Worm (Caenorhabditis elegans): ENCODE results near the gene cdr-4.
A peak's percentile ranks its signal among the peaks of the same experiment; 100 is the strongest.

cdr-4 gene

ce11 chrV:12365104-12365503 lies 43.3 kb downstream of the cdr-4 start, which contains the start of gene fipr-2:
Gene fipr-2 (plus strand): TSS chrV:12365348.
- TF ChIP-seq pha-4 (tag; optimal IDR thresholded peaks at IDR 0.05) (no peak), unc-120 (tag; optimal IDR thresholded peaks at IDR 0.05; ENCODE audit: poor library complexity, severe bottlenecking) (no peak), elt-3 (tag; optimal IDR thresholded peaks at IDR 0.05) (no peak), sptf-1 (tag; optimal IDR thresholded peaks at IDR 0.05) (no peak), ham-2 (GFP tag; optimal IDR thresholded peaks at IDR 0.05) (no peak), ces-1 (GFP tag; optimal IDR thresholded peaks at IDR 0.05) (no peak), lin-13 (tag; optimal IDR thresholded peaks at IDR 0.05) (no peak), mab-5 (tag; optimal IDR thresholded peaks at IDR 0.05) (no peak), elt-1 (tag; optimal IDR thresholded peaks at IDR 0.05; ENCODE audit: borderline replicate concordance, insufficient read depth) (no peak), cnd-1 (tag; optimal IDR thresholded peaks at IDR 0.05) (no peak), nhr-28 (tag; optimal IDR thresholded peaks at IDR 0.05) (no peak), nhr-76 (tag; optimal IDR thresholded peaks at IDR 0.05) (no peak), blmp-1 (tag; optimal IDR thresholded peaks at IDR 0.05) (no peak), sem-2 (GFP tag; optimal IDR thresholded peaks at IDR 0.05) (no peak), hlh-1 (tag; optimal IDR thresholded peaks at IDR 0.05) (no peak), flh-1 (GFP tag; optimal IDR thresholded peaks at IDR 0.05) (no peak), lsy-2 (tag; optimal IDR thresholded peaks at IDR 0.05) (no peak), nhr-12 (tag; optimal IDR thresholded peaks at IDR 0.05) (no peak), nhr-2 (tag; optimal IDR thresholded peaks at IDR 0.05) (no peak)

ce11 chrV:12361644-12362043 lies 46.8 kb downstream of the cdr-4 start, which contains the start of gene fipr-1:
Gene fipr-1 (minus strand): TSS chrV:12361744.
- TF ChIP-seq drap-1 (GFP tag; optimal IDR thresholded peaks at IDR 0.05) = no peak
- TF ChIP-seq elt-3 (tag; optimal IDR thresholded peaks at IDR 0.05) = no peak
- TF ChIP-seq lsy-2 (tag; optimal IDR thresholded peaks at IDR 0.05) = no peak
- no peak for TF ChIP-seq blmp-1 (tag; optimal IDR thresholded peaks at IDR 0.05)
- no peak for TF ChIP-seq lin-13 (tag; optimal IDR thresholded peaks at IDR 0.05)
- TF ChIP-seq cnd-1 (tag; optimal IDR thresholded peaks at IDR 0.05) = no peak
- TF ChIP-seq elt-1 (tag; optimal IDR thresholded peaks at IDR 0.05; ENCODE audit: borderline replicate concordance, insufficient read depth) = no peak
- no peak for TF ChIP-seq M03D4.4 (tag; optimal IDR thresholded peaks at IDR 0.05)
- no peak for TF ChIP-seq ces-1 (GFP tag; optimal IDR thresholded peaks at IDR 0.05)
- no peak for TF ChIP-seq ceh-43 (GFP tag; optimal IDR thresholded peaks at IDR 0.05)
- TF ChIP-seq flh-1 (GFP tag; optimal IDR thresholded peaks at IDR 0.05) = no peak
- TF ChIP-seq ceh-83 (GFP tag; optimal IDR thresholded peaks at IDR 0.05) = no peak

DNA sequence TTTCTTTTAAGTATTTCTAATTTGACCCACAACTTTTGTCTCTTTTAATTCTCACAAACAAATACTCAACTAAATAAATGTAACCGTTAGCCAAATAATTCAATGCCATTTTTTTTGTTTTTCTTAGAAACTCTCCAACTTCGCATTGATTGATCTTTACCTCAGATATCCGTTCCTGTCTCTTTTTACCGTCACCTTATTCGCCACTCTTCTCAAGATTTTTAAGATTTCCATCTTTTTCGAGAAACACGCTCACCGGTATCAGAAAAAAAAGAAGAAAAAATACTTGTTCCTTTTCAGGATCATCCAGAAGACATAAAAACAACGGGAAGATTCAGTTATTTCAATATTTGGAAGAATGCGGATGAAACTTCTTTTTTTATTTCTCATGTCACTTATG lies 50.1 kb downstream of the cdr-4 start, which contains the start of gene F23H12.5:
Gene F23H12.5 (plus strand): TSS at position 301 of the 400 bp plus-strand sequence.
- TF ChIP-seq sem-2 (GFP tag; optimal IDR thresholded peaks at IDR 0.05) (no peak), lsy-2 (tag; optimal IDR thresholded peaks at IDR 0.05) (no peak), ceh-39 (tag; optimal IDR thresholded peaks at IDR 0.05) (no peak), elt-1 (tag; optimal IDR thresholded peaks at IDR 0.05; ENCODE audit: borderline replicate concordance, insufficient read depth) (no peak), blmp-1 (tag; optimal IDR thresholded peaks at IDR 0.05) (no peak), flh-1 (GFP tag; optimal IDR thresholded peaks at IDR 0.05) (no peak), elt-3 (tag; optimal IDR thresholded peaks at IDR 0.05) (no peak), snpc-4 (tag; optimal IDR thresholded peaks at IDR 0.05) (no peak), unc-120 (tag; optimal IDR thresholded peaks at IDR 0.05; ENCODE audit: poor library complexity, severe bottlenecking) (no peak), mep-1 (tag; optimal IDR thresholded peaks at IDR 0.05) (no peak)

DNA sequence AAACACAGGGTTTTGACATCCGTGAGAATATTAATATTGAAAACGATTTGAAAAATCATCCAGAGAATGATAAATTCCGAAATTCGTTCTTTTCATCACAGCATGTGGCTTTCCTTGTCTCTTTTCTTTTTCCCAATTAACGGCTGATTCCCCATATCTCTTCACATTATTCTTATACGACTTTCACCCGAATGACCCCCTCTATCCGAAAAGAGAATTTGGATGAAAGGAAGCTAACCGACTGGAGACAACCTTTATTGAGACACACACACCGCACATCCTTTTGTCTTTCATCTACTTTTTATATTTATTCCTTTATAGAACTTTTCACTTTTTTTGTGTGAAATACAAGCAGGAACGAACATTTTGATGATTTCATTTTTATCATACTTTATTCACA lies 50.8 kb downstream of the cdr-4 start:
- TF ChIP-seq nhr-28 (tag; optimal IDR thresholded peaks at IDR 0.05) = no peak
- TF ChIP-seq blmp-1 (tag; optimal IDR thresholded peaks at IDR 0.05) = peak; percentile 83
- TF ChIP-seq sptf-1 (tag; optimal IDR thresholded peaks at IDR 0.05) = no peak
- no peak for TF ChIP-seq ztf-11 (tag; optimal IDR thresholded peaks at IDR 0.05)
- TF ChIP-seq tbx-8 (GFP tag; optimal IDR thresholded peaks at IDR 0.05) = no peak
